Worm (Caenorhabditis elegans): ENCODE data around the gene col-75.

DNA sequence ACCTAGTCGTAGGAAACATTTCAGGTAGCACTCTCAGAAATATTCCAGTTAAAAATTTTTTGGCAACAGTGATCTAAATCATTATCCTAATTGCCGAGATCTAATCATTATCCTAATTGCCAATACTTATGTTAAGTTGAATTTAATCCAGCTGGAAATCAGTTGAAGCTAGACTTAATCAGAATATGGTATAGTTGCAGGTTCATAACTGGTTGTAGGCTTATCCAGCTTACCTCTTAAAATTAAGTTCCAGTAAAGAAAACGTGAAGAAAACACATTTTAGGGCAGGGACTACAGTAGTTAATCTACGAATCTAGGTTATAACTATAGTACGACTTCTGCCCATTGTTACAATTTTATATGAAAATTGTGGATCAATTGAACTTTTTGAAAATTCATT, 49.4 kb upstream of the col-75 start:
- TF ChIP-seq drap-1 (GFP tag; optimal IDR thresholded peaks at IDR 0.05): no peak
- no peak for TF ChIP-seq nhr-237 (tag; optimal IDR thresholded peaks at IDR 0.05)
- no peak for TF ChIP-seq nhr-28 (tag; optimal IDR thresholded peaks at IDR 0.05)
- TF ChIP-seq elt-1 (tag; optimal IDR thresholded peaks at IDR 0.05; ENCODE audit: borderline replicate concordance, insufficient read depth): no peak
- no peak for TF ChIP-seq mab-5 (tag; optimal IDR thresholded peaks at IDR 0.05)
- TF ChIP-seq lin-13 (tag; optimal IDR thresholded peaks at IDR 0.05): no peak
- TF ChIP-seq nhr-2 (tag; optimal IDR thresholded peaks at IDR 0.05): no peak
- TF ChIP-seq ham-2 (GFP tag; optimal IDR thresholded peaks at IDR 0.05): no peak
- no peak for TF ChIP-seq ceh-39 (tag; optimal IDR thresholded peaks at IDR 0.05)
- no peak for TF ChIP-seq unc-62 (GFP tag; optimal IDR thresholded peaks at IDR 0.05)
- TF ChIP-seq snpc-4 (tag; optimal IDR thresholded peaks at IDR 0.05): no peak
- no peak for TF ChIP-seq ces-1 (GFP tag; optimal IDR thresholded peaks at IDR 0.05)
